Worm (Caenorhabditis elegans) whole organism, L4 larva: Measurements from ENCODE around the gene H37A05.2.
A peak's percentile ranks its signal among the peaks of the same experiment; 100 is the strongest.

Experiments
- D1046.2 ChIP-seq: fragments of 200-800 bp; sonication (Bioruptor generic); IDR thresholded peaks from 2 replicates; pipeline ENCODE4 v1.3.6; 2022; ENCODE audit warnings: missing genetic modification characterization, missing compliant biosample characterization
- F26F4.8 ChIP-seq: fragments of 200-800 bp; sonication (Bioruptor generic); conservative IDR thresholded peaks from 2 replicates; pipeline ENCODE4 v1.3.6; 2022; ENCODE audit warnings: missing genetic modification characterization, missing compliant biosample characterization
- F37D6.2 ChIP-seq: sonication (generic microtip); optimal IDR thresholded peaks from 2 replicates; lab custom pipeline; 2016; ENCODE audit warnings: mild to moderate bottlenecking, missing genetic modification characterization, missing compliant biosample characterization
- R02D3.7 ChIP-seq: fragments of 150-350 bp; sonication (generic microtip); optimal IDR thresholded peaks from 3 replicates; lab custom pipeline; 2014; ENCODE audit warnings: missing biosample characterization, missing genetic modification characterization
- T26A8.4 ChIP-seq: fragments of 200-800 bp; sonication (Bioruptor generic); IDR thresholded peaks from 2 replicates; pipeline ENCODE4 v1.3.6; 2022; ENCODE audit warnings: missing genetic modification characterization, missing compliant biosample characterization
- Y75B8A.6 ChIP-seq: fragments of 200-800 bp; sonication (Bioruptor generic); IDR thresholded peaks from 2 replicates; pipeline ENCODE4 v1.3.6; 2022; ENCODE audit warnings: missing genetic modification reagents, missing genetic modification characterization, missing compliant biosample characterization
- ZK337.2 ChIP-seq: fragments of 200-800 bp; sonication (Bioruptor generic); IDR thresholded peaks from 2 replicates; pipeline ENCODE4 v1.3.6; 2022; ENCODE audit warnings: missing genetic modification reagents, missing genetic modification characterization, missing compliant biosample characterization
- ZK546.5 ChIP-seq, 2 experiments: sonication (generic microtip); optimal IDR thresholded peaks; 2 replicates each; lab custom pipeline; 2017; ENCODE audit warnings: missing biosample characterization in 2 of 2, missing genetic modification characterization in 2 of 2
- attf-4 ChIP-seq: sonication (generic microtip); optimal IDR thresholded peaks from 3 replicates; lab custom pipeline; 2017; ENCODE audit warnings: missing biosample characterization, missing genetic modification characterization
- ceh-32 ChIP-seq: sonication (generic microtip); optimal IDR thresholded peaks from 2 replicates; lab custom pipeline; 2016; ENCODE audit warnings: mild to moderate bottlenecking, missing genetic modification characterization, missing compliant biosample characterization; ENCODE audit not compliant: poor library complexity
- ceh-44 ChIP-seq: fragments of 200-800 bp; sonication (Bioruptor generic); IDR thresholded peaks from 2 replicates; pipeline ENCODE4 v1.3.6; 2022; ENCODE audit warnings: missing genetic modification reagents, missing genetic modification characterization, missing compliant biosample characterization
- ceh-62 ChIP-seq: sonication (generic microtip); optimal IDR thresholded peaks from 2 replicates; lab custom pipeline; 2017; ENCODE audit warnings: missing biosample characterization, missing genetic modification characterization
- ceh-82 ChIP-seq: sonication (generic microtip); optimal IDR thresholded peaks from 2 replicates; lab custom pipeline; 2017; ENCODE audit warnings: missing biosample characterization, missing genetic modification characterization
- ctbp-1 ChIP-seq: fragments of 200-800 bp; sonication (Bioruptor generic); IDR thresholded peaks from 2 replicates; pipeline ENCODE4 v1.3.6; 2022; ENCODE audit warnings: missing genetic modification reagents, missing genetic modification characterization, missing compliant biosample characterization
- daf-19 ChIP-seq: fragments of 200-800 bp; sonication (Bioruptor generic); conservative IDR thresholded peaks from 2 replicates; pipeline ENCODE4 v1.3.6; 2022; ENCODE audit warnings: missing genetic modification characterization, missing compliant biosample characterization
- dpl-1 ChIP-seq: fragments of 150-350 bp; optimal IDR thresholded peaks from 2 replicates; lab custom pipeline; 2014; ENCODE audit warnings: missing biosample characterization, missing genetic modification reagents, missing genetic modification characterization
- duxl-1 ChIP-seq: sonication (generic microtip); optimal IDR thresholded peaks from 2 replicates; lab custom pipeline; 2016; ENCODE audit warnings: mild to moderate bottlenecking, missing genetic modification characterization, moderate library complexity, missing compliant biosample characterization; ENCODE audit not compliant: poor library complexity
- dve-1 ChIP-seq: sonication (generic microtip); optimal IDR thresholded peaks from 2 replicates; lab custom pipeline; 2017; ENCODE audit warnings: antibody characterized with exemption, mild to moderate bottlenecking, missing genetic modification characterization, missing compliant biosample characterization; ENCODE audit not compliant: insufficient read depth
- egl-27 ChIP-seq: sonication (generic microtip); optimal IDR thresholded peaks from 3 replicates; lab custom pipeline; 2017; ENCODE audit warnings: missing biosample characterization, missing genetic modification reagents, missing genetic modification characterization
- egl-43 ChIP-seq: fragments of 200-800 bp; sonication (Bioruptor generic); IDR thresholded peaks from 2 replicates; pipeline ENCODE4 v1.3.6; 2022; ENCODE audit warnings: missing genetic modification reagents, missing genetic modification characterization, missing compliant biosample characterization
- fkh-10 ChIP-seq: fragments of 150-350 bp; optimal IDR thresholded peaks from 2 replicates; lab custom pipeline; 2014; ENCODE audit warnings: missing biosample characterization, missing genetic modification reagents, missing genetic modification characterization
- fos-1 ChIP-seq: fragments of 150-350 bp; optimal IDR thresholded peaks from 2 replicates; lab custom pipeline; 2014; ENCODE audit warnings: missing biosample characterization, missing genetic modification characterization
- gei-8 ChIP-seq: fragments of 200-800 bp; sonication (Bioruptor generic); optimal IDR thresholded peaks from 2 replicates; lab custom pipeline; 2018; ENCODE audit warnings: mild to moderate bottlenecking, missing genetic modification characterization, missing compliant biosample characterization
- hif-1 ChIP-seq, 2 experiments: sonication (generic microtip); optimal IDR thresholded peaks; 2 replicates each; lab custom pipeline; 2016 to 2017; ENCODE audit warnings: missing compliant biosample characterization in 2 of 2, missing genetic modification characterization in 2 of 2, missing genetic modification reagents in 2 of 2, missing genotype in 2 of 2, mild to moderate bottlenecking in 1 of 2
- hlh-11 ChIP-seq: fragments of 200-800 bp; sonication (Bioruptor generic); optimal IDR thresholded peaks from 2 replicates; lab custom pipeline; 2018; ENCODE audit warnings: mild to moderate bottlenecking, missing genetic modification characterization, missing compliant biosample characterization
- hlh-30 ChIP-seq: sonication (generic microtip); optimal IDR thresholded peaks from 2 replicates; lab custom pipeline; 2017; ENCODE audit warnings: antibody characterized with exemption, mild to moderate bottlenecking, missing genetic modification characterization, missing compliant biosample characterization; ENCODE audit not compliant: insufficient read depth
- lim-7 ChIP-seq: fragments of 200-800 bp; sonication (Bioruptor generic); IDR thresholded peaks from 2 replicates; pipeline ENCODE4 v1.3.6; 2022; ENCODE audit warnings: missing genetic modification characterization, missing compliant biosample characterization
- lin-13 ChIP-seq: fragments of 150-350 bp; optimal IDR thresholded peaks from 2 replicates; lab custom pipeline; 2014; ENCODE audit warnings: missing biosample characterization, missing genetic modification reagents, missing genetic modification characterization
- lin-15B ChIP-seq: fragments of 150-350 bp; sonication (generic microtip); optimal IDR thresholded peaks from 3 replicates; lab custom pipeline; 2014; ENCODE audit warnings: missing biosample characterization, missing genetic modification characterization
- lin-29 ChIP-seq: fragments of 200-800 bp; sonication (Bioruptor generic); IDR thresholded peaks from 2 replicates; pipeline ENCODE4 v1.3.6; 2022; ENCODE audit warnings: missing genetic modification reagents, missing genetic modification characterization, missing compliant biosample characterization
- lir-3 ChIP-seq: sonication (generic microtip); optimal IDR thresholded peaks from 2 replicates; lab custom pipeline; 2016; ENCODE audit warnings: mild to moderate bottlenecking, missing genetic modification characterization, missing compliant biosample characterization
- lsy-2 ChIP-seq, 2 experiments: fragments of 150-350 bp in 1 of 2; sonication (generic microtip) in 1 of 2; optimal IDR thresholded peaks; 2 replicates each; lab custom pipeline; 2014 to 2017; ENCODE audit warnings: missing biosample characterization in 2 of 2, missing genetic modification characterization in 2 of 2
- madf-5 ChIP-seq, 2 experiments: fragments of 200-800 bp; sonication (Bioruptor generic); IDR thresholded peaks; 2 replicates each; pipeline ENCODE4 v1.3.6; 2022; ENCODE audit warnings: missing compliant biosample characterization in 2 of 2, missing genetic modification characterization in 2 of 2
- madf-9 ChIP-seq: fragments of 200-800 bp; sonication (Bioruptor generic); conservative IDR thresholded peaks from 2 replicates; pipeline ENCODE4 v1.3.6; 2022; ENCODE audit warnings: missing genetic modification reagents, missing genetic modification characterization, missing compliant biosample characterization
- mdl-1 ChIP-seq, 2 experiments: fragments of 150-350 bp in 1 of 2; sonication (generic microtip) in 1 of 2; optimal IDR thresholded peaks; 2 replicates each; lab custom pipeline; 2014 to 2017; ENCODE audit warnings: missing biosample characterization in 2 of 2, missing genetic modification characterization in 2 of 2
- nhr-10 ChIP-seq: fragments of 150-350 bp; optimal IDR thresholded peaks from 2 replicates; lab custom pipeline; 2014; ENCODE audit warnings: missing biosample characterization, missing genetic modification characterization
- nhr-28 ChIP-seq: fragments of 150-350 bp; optimal IDR thresholded peaks from 2 replicates; lab custom pipeline; 2014; ENCODE audit warnings: missing biosample characterization, missing genetic modification characterization
- nhr-6 ChIP-seq: fragments of 150-350 bp; optimal IDR thresholded peaks from 2 replicates; lab custom pipeline; 2014; ENCODE audit warnings: missing biosample characterization, missing genetic modification characterization
- nhr-76 ChIP-seq: fragments of 150-350 bp; optimal IDR thresholded peaks from 2 replicates; lab custom pipeline; 2014; ENCODE audit warnings: missing biosample characterization, missing genetic modification characterization
- nhr-77 ChIP-seq: fragments of 150-350 bp; optimal IDR thresholded peaks from 2 replicates; lab custom pipeline; 2014; ENCODE audit warnings: missing biosample characterization, missing genetic modification characterization
- pha-4 ChIP-seq, 2 experiments: fragments of 150-350 bp in 1 of 2; fragments of 200-800 bp in 1 of 2; sonication (Bioruptor generic) in 1 of 2; IDR thresholded peaks in 1 of 2; optimal IDR thresholded peaks in 1 of 2; 2 replicates each; pipeline versions ENCODE4 v1.3.6 to Lab custom; 2014 to 2022; ENCODE audit warnings: missing genetic modification characterization in 2 of 2, missing genetic modification reagents in 2 of 2, missing biosample characterization in 1 of 2, missing compliant biosample characterization in 1 of 2
- pqm-1 ChIP-seq: sonication (generic microtip); optimal IDR thresholded peaks from 2 replicates; lab custom pipeline; 2017; ENCODE audit warnings: missing biosample characterization, missing genetic modification characterization
- sdz-12 ChIP-seq: fragments of 200-800 bp; sonication (Bioruptor generic); optimal IDR thresholded peaks from 2 replicates; lab custom pipeline; 2018; ENCODE audit warnings: mild to moderate bottlenecking, missing genetic modification characterization, missing compliant biosample characterization
- set-16 ChIP-seq: fragments of 200-800 bp; sonication (Bioruptor generic); IDR thresholded peaks from 2 replicates; pipeline ENCODE4 v1.3.6; 2022; ENCODE audit warnings: missing genetic modification reagents, missing genetic modification characterization, missing compliant biosample characterization
- snpc-1.2 ChIP-seq: fragments of 200-800 bp; sonication (Bioruptor generic); IDR thresholded peaks from 2 replicates; pipeline ENCODE4 v1.3.6; 2022; ENCODE audit warnings: missing genetic modification reagents, missing genetic modification characterization, missing compliant biosample characterization
- spr-1 ChIP-seq: sonication (generic microtip); optimal IDR thresholded peaks from 2 replicates; lab custom pipeline; 2016; ENCODE audit warnings: mild to moderate bottlenecking, missing genetic modification characterization, missing compliant biosample characterization
- tag-97 ChIP-seq: fragments of 200-800 bp; sonication (Bioruptor generic); IDR thresholded peaks from 2 replicates; pipeline ENCODE4 v1.3.6; 2022; ENCODE audit warnings: missing genetic modification characterization, missing compliant biosample characterization
- tra-1 ChIP-seq: fragments of 200-800 bp; sonication (Bioruptor generic); IDR thresholded peaks from 2 replicates; pipeline ENCODE4 v1.3.6; 2022; ENCODE audit warnings: missing genetic modification reagents, missing genetic modification characterization, missing compliant biosample characterization
- vab-7 ChIP-seq: fragments of 200-800 bp; sonication (Bioruptor generic); IDR thresholded peaks from 2 replicates; pipeline ENCODE4 v1.3.6; 2022; ENCODE audit warnings: missing genetic modification reagents, missing genetic modification characterization, missing compliant biosample characterization
- zag-1 ChIP-seq: fragments of 150-350 bp; optimal IDR thresholded peaks from 2 replicates; lab custom pipeline; 2014; ENCODE audit warnings: missing biosample characterization, missing genetic modification characterization
- ztf-11 ChIP-seq: fragments of 150-350 bp; optimal IDR thresholded peaks from 2 replicates; lab custom pipeline; 2014; ENCODE audit warnings: missing biosample characterization, missing genetic modification characterization

Gene H37A05.2

ce11 chrV:13657291-13657690 lies 23.2 kb upstream of the H37A05.2 start (continued):
- TF ChIP-seq nhr-77 (tag; lab: Kevin White, UChicago), result peak; percentile 62
- TF ChIP-seq ceh-62, result no peak
- TF ChIP-seq hlh-30 (tag; lab: Kevin White, UChicago), result peak; percentile 96
- no peak for TF ChIP-seq F37D6.2 (tag; lab: Kevin White, UChicago)
- peak; percentile 26; the same call in 1 of the 2 replicates for TF ChIP-seq ctbp-1 (GFP tag; lab: Robert Waterston, UW)
- TF ChIP-seq daf-19 (GFP tag; lab: Robert Waterston, UW), result no peak
- TF ChIP-seq pha-4 (GFP tag; IDR thresholded peaks at IDR 0.05; lab: Robert Waterston, UW), result no peak
- TF ChIP-seq pha-4 (tag; optimal IDR thresholded peaks at IDR 0.05; lab: Kevin White, UChicago), result no peak
- TF ChIP-seq hif-1 (tag; optimal IDR thresholded peaks at IDR 0.05; lab: Kevin White, UChicago), result peak; percentile 43 to 90
- TF ChIP-seq nhr-76 (tag; lab: Kevin White, UChicago), result peak; percentile 37
- peak; percentile 97 for TF ChIP-seq dve-1 (tag; lab: Kevin White, UChicago)
- TF ChIP-seq set-16 (GFP tag; lab: Robert Waterston, UW), result peak; percentile 17; the same call in 1 of the 2 replicates
- TF ChIP-seq zag-1 (tag; lab: Kevin White, UChicago), result no peak
- no peak for TF ChIP-seq lim-7 (GFP tag; lab: Robert Waterston, UW)
- TF ChIP-seq F26F4.8, result no peak
- TF ChIP-seq tra-1 (GFP tag; lab: Robert Waterston, UW), result peak; percentile 76
- peak; percentile 97 for TF ChIP-seq hlh-11 (tag; lab: Kevin White, UChicago)
- no peak for TF ChIP-seq Y75B8A.6 (GFP tag; lab: Robert Waterston, UW)
- peak; percentile 50 for TF ChIP-seq duxl-1 (tag; lab: Kevin White, UChicago)
- TF ChIP-seq nhr-10 (tag; lab: Kevin White, UChicago), result peak; percentile 64
- TF ChIP-seq madf-9 (GFP tag; lab: Robert Waterston, UW), result 0 out of 2 replicates have a peak, but pooled peaks have one; percentile 26
- TF ChIP-seq ztf-11 (tag; lab: Kevin White, UChicago), result no peak
- no peak for TF ChIP-seq attf-4 (tag; lab: Kevin White, UChicago)
- TF ChIP-seq snpc-1.2 (GFP tag; lab: Robert Waterston, UW), result no peak
- no peak for TF ChIP-seq ZK546.5 (tag; optimal IDR thresholded peaks at IDR 0.05; lab: Kevin White, UChicago)
- peak; percentile 17 for TF ChIP-seq pqm-1
- TF ChIP-seq T26A8.4 (GFP tag; lab: Robert Waterston, UW), result no peak; the same call in 1 of the 2 replicates
- TF ChIP-seq egl-43 (GFP tag; lab: Robert Waterston, UW), result no peak; the same call in 1 of the 2 replicates
- peak; percentile 39 for TF ChIP-seq dpl-1
- TF ChIP-seq gei-8, result peak; percentile 73
- no peak for TF ChIP-seq ceh-32
- no peak for TF ChIP-seq R02D3.7
- TF ChIP-seq madf-5 (GFP tag; IDR thresholded peaks at IDR 0.05; lab: Robert Waterston, UW), result no peak
- TF ChIP-seq tag-97 (GFP tag; lab: Robert Waterston, UW), result no peak
- peak; percentile 1 for TF ChIP-seq nhr-6 (tag; lab: Kevin White, UChicago)
- no peak for TF ChIP-seq egl-27 (tag; lab: Kevin White, UChicago)
- no peak for TF ChIP-seq vab-7
- no peak for TF ChIP-seq lir-3
- no peak for TF ChIP-seq sdz-12 (GFP tag; lab: Kevin White, UChicago)
- TF ChIP-seq lsy-2 (tag; optimal IDR thresholded peaks at IDR 0.05; lab: Kevin White, UChicago), result peak in 1 of 2 experiments; percentile 68
- no peak for TF ChIP-seq fos-1 (tag; lab: Kevin White, UChicago)
- TF ChIP-seq lin-13 (GFP tag; lab: Kevin White, UChicago), result peak; percentile 75
- TF ChIP-seq mdl-1 (tag; optimal IDR thresholded peaks at IDR 0.05; lab: Kevin White, UChicago), result peak; percentile 96 to 98
- TF ChIP-seq lin-29 (GFP tag; lab: Robert Waterston, UW), result peak; percentile 69; the same call in 1 of the 2 replicates
- no peak for TF ChIP-seq ceh-44 (GFP tag; lab: Robert Waterston, UW)
- TF ChIP-seq ZK337.2 (GFP tag; lab: Robert Waterston, UW), result no peak
- no peak for TF ChIP-seq lin-15B (tag; lab: Kevin White, UChicago)
- no peak for TF ChIP-seq spr-1 (tag; lab: Kevin White, UChicago)
- no peak for TF ChIP-seq fkh-10 (GFP tag; lab: Kevin White, UChicago)
- no peak for TF ChIP-seq D1046.2 (GFP tag; lab: Robert Waterston, UW)
- TF ChIP-seq ceh-82 (tag; lab: Kevin White, UChicago), result no peak
- peak; percentile 93 for TF ChIP-seq nhr-28 (tag; lab: Kevin White, UChicago)
